Fruit fly (Drosophila melanogaster) whole organism, prepupa: Measurements from ENCODE around the gene gl.

Source experiments
- Blimp-1 ChIP-seq: fragments of 200-800 bp; sonication (Bioruptor generic); optimal IDR thresholded peaks from 3 replicates; lab custom pipeline; 2017; ENCODE audit warnings: missing biosample characterization, missing genetic modification characterization, mild to moderate bottlenecking, moderate library complexity, missing genetic modification reagents
- CG10631 ChIP-seq: fragments of 200-800 bp; sonication (Bioruptor generic); optimal IDR thresholded peaks from 2 replicates; lab custom pipeline; 2016; ENCODE audit warnings: missing biosample characterization, missing genetic modification characterization
- CG10669 ChIP-seq: fragments of 200-800 bp; sonication (Bioruptor generic); optimal IDR thresholded peaks from 3 replicates; lab custom pipeline; 2018; ENCODE audit warnings: missing biosample characterization, mild to moderate bottlenecking, missing genetic modification characterization, moderate library complexity
- CG11762 ChIP-seq: fragments of 200-800 bp; sonication (Bioruptor generic); optimal IDR thresholded peaks from 3 replicates; lab custom pipeline; 2016; ENCODE audit warnings: missing biosample characterization, missing genetic modification characterization; ENCODE audit not compliant: insufficient read depth
- CG11902 ChIP-seq: fragments of 200-800 bp; sonication (Bioruptor generic); optimal IDR thresholded peaks from 3 replicates; lab custom pipeline; 2016; ENCODE audit warnings: missing biosample characterization, missing genetic modification characterization
- CG15336 ChIP-seq: fragments of 200-800 bp; sonication (Bioruptor generic); IDR thresholded peaks from 2 replicates; pipeline ENCODE4 v1.3.6; 2022; ENCODE audit warnings: missing biosample characterization, missing genetic modification characterization
- CG1621 ChIP-seq: fragments of 200-800 bp; sonication (Bioruptor generic); optimal IDR thresholded peaks from 3 replicates; lab custom pipeline; 2018; ENCODE audit warnings: missing biosample characterization, mild to moderate bottlenecking, missing genetic modification characterization
- CG3032 ChIP-seq: fragments of 200-800 bp; optimal IDR thresholded peaks from 2 replicates; lab custom pipeline; 2019; ENCODE audit warnings: missing biosample characterization, mild to moderate bottlenecking, missing genetic modification characterization, moderate library complexity
- CG32006 ChIP-seq: fragments of 200-800 bp; sonication (Bioruptor generic); optimal IDR thresholded peaks from 3 replicates; lab custom pipeline; 2017; ENCODE audit warnings: missing biosample characterization, mild to moderate bottlenecking, missing genetic modification characterization
- CG3919 ChIP-seq: fragments of 200-800 bp; sonication (Bioruptor generic); optimal IDR thresholded peaks from 3 replicates; lab custom pipeline; 2016; ENCODE audit warnings: missing biosample characterization, missing genetic modification characterization
- CG4318 ChIP-seq: fragments of 200-800 bp; sonication (Bioruptor generic); optimal IDR thresholded peaks from 3 replicates; lab custom pipeline; 2017; ENCODE audit warnings: missing biosample characterization, mild to moderate bottlenecking, missing genetic modification characterization
- CG6276 ChIP-seq: fragments of 200-800 bp; sonication (Bioruptor generic); optimal IDR thresholded peaks from 2 replicates; lab custom pipeline; 2017; ENCODE audit warnings: missing biosample characterization, mild to moderate bottlenecking, missing genetic modification characterization
- CG6792 ChIP-seq: fragments of 200-800 bp; sonication (Bioruptor generic); optimal IDR thresholded peaks from 3 replicates; lab custom pipeline; 2016; ENCODE audit warnings: missing biosample characterization, missing genetic modification characterization
- CG6854 ChIP-seq: fragments of 200-800 bp; sonication (Bioruptor generic); optimal IDR thresholded peaks from 2 replicates; lab custom pipeline; 2017; ENCODE audit warnings: missing biosample characterization, mild to moderate bottlenecking, missing genetic modification characterization
- CG8119 ChIP-seq: fragments of 200-800 bp; sonication (Bioruptor generic); IDR thresholded peaks from 3 replicates; pipeline ENCODE4 v1.3.6; 2022; ENCODE audit warnings: missing biosample characterization, missing genetic modification characterization
- CG8319 ChIP-seq: fragments of 200-800 bp; sonication (Bioruptor generic); optimal IDR thresholded peaks from 3 replicates; lab custom pipeline; 2016; ENCODE audit warnings: missing biosample characterization, missing genetic modification characterization
- CG8632 ChIP-seq: fragments of 200-800 bp; sonication (Bioruptor generic); optimal IDR thresholded peaks from 3 replicates; lab custom pipeline; 2016; ENCODE audit warnings: missing biosample characterization, missing genetic modification characterization
- CG9139 ChIP-seq: fragments of 200-800 bp; sonication (Bioruptor generic); optimal IDR thresholded peaks from 3 replicates; lab custom pipeline; 2017; ENCODE audit warnings: missing biosample characterization, mild to moderate bottlenecking, missing genetic modification characterization
- Eip75B ChIP-seq: fragments of 200-800 bp; sonication (Bioruptor generic); optimal IDR thresholded peaks from 3 replicates; lab custom pipeline; 2016; ENCODE audit warnings: missing biosample characterization, missing genetic modification characterization
- Eip78C ChIP-seq: fragments of 200-800 bp; sonication (Bioruptor generic); peaks from one replicate; lab custom pipeline; 2016; ENCODE audit warnings: missing biosample characterization, missing genetic modification characterization
- Ets21C ChIP-seq: fragments of 200-800 bp; sonication (Bioruptor generic); optimal IDR thresholded peaks from 3 replicates; lab custom pipeline; 2016; ENCODE audit warnings: missing biosample characterization, missing genetic modification characterization
- Gug ChIP-seq: fragments of 200-800 bp; sonication (Bioruptor generic); IDR thresholded peaks from 2 replicates; pipeline ENCODE4 v1.3.6; 2022; ENCODE audit warnings: missing biosample characterization, missing genetic modification characterization
- Hr38 ChIP-seq: sonication (Bioruptor generic); optimal IDR thresholded peaks from 2 replicates; lab custom pipeline; 2016; ENCODE audit warnings: missing biosample characterization, missing genetic modification characterization
- Hr39 ChIP-seq: fragments of 200-800 bp; sonication (Bioruptor generic); optimal IDR thresholded peaks from 2 replicates; lab custom pipeline; 2016; ENCODE audit warnings: missing biosample characterization, missing genetic modification characterization
- Hr4 ChIP-seq: fragments of 200-800 bp; sonication (Bioruptor generic); optimal IDR thresholded peaks from 3 replicates; lab custom pipeline; 2016; ENCODE audit warnings: missing biosample characterization, missing genetic modification characterization
- Lpt ChIP-seq: fragments of 200-800 bp; sonication (Bioruptor generic); optimal IDR thresholded peaks from 3 replicates; lab custom pipeline; 2016; ENCODE audit warnings: missing biosample characterization, missing genetic modification characterization
- Met ChIP-seq: fragments of 200-800 bp; sonication (Bioruptor generic); optimal IDR thresholded peaks from 3 replicates; lab custom pipeline; 2016; ENCODE audit warnings: missing biosample characterization, missing genetic modification characterization
- Smox ChIP-seq: fragments of 200-800 bp; sonication (Bioruptor generic); optimal IDR thresholded peaks from 3 replicates; lab custom pipeline; 2016; ENCODE audit warnings: missing biosample characterization, missing genetic modification characterization
- Sox102F ChIP-seq: fragments of 200-800 bp; sonication (Bioruptor generic); optimal IDR thresholded peaks from 2 replicates; lab custom pipeline; 2016; ENCODE audit warnings: missing biosample characterization, mild to moderate bottlenecking, missing genetic modification characterization
- Sox14 ChIP-seq: fragments of 200-800 bp; sonication (Bioruptor generic); optimal IDR thresholded peaks from 3 replicates; lab custom pipeline; 2016; ENCODE audit warnings: missing biosample characterization, missing genetic modification characterization
- Sox15 ChIP-seq: fragments of 200-800 bp; sonication (Bioruptor generic); optimal IDR thresholded peaks from 3 replicates; lab custom pipeline; 2016; ENCODE audit warnings: missing biosample characterization, missing genetic modification characterization
- achi ChIP-seq: fragments of 200-800 bp; sonication (Bioruptor generic); optimal IDR thresholded peaks from 3 replicates; lab custom pipeline; 2016; ENCODE audit warnings: missing biosample characterization, missing genetic modification characterization
- acj6 ChIP-seq: fragments of 200-800 bp; sonication (Bioruptor generic); optimal IDR thresholded peaks from 3 replicates; lab custom pipeline; 2016; ENCODE audit warnings: missing biosample characterization, missing genetic modification characterization
- dsx ChIP-seq: fragments of 200-800 bp; optimal IDR thresholded peaks from 3 replicates; lab custom pipeline; 2019; ENCODE audit warnings: missing biosample characterization, mild to moderate bottlenecking, missing genetic modification characterization, moderate library complexity; ENCODE audit not compliant: poor library complexity, severe bottlenecking
- eg ChIP-seq: fragments of 200-800 bp; sonication (Bioruptor generic); IDR thresholded peaks from 3 replicates; pipeline ENCODE4 v1.3.6; 2022; ENCODE audit warnings: missing biosample characterization, missing genetic modification characterization
- esn ChIP-seq: fragments of 200-800 bp; sonication (Bioruptor generic); optimal IDR thresholded peaks from 2 replicates; lab custom pipeline; 2016; ENCODE audit warnings: missing biosample characterization, mild to moderate bottlenecking, missing genetic modification characterization, moderate library complexity
- fd59A ChIP-seq: fragments of 200-800 bp; sonication (Bioruptor generic); optimal IDR thresholded peaks from 2 replicates; lab custom pipeline; 2017; ENCODE audit warnings: missing biosample characterization, mild to moderate bottlenecking, missing genetic modification characterization, missing genetic modification reagents
- fd85E ChIP-seq: fragments of 200-800 bp; sonication (Bioruptor generic); optimal IDR thresholded peaks from 3 replicates; lab custom pipeline; 2016; ENCODE audit warnings: missing biosample characterization, missing genetic modification characterization
- lz ChIP-seq: fragments of 200-800 bp; sonication (Bioruptor generic); optimal IDR thresholded peaks from 3 replicates; lab custom pipeline; 2016; ENCODE audit warnings: missing biosample characterization, missing genetic modification characterization
- pdm3 ChIP-seq: fragments of 200-800 bp; sonication (Bioruptor generic); optimal IDR thresholded peaks from 3 replicates; lab custom pipeline; 2016; ENCODE audit warnings: missing biosample characterization, missing genetic modification characterization
- salr ChIP-seq, 2 experiments: fragments of 200-800 bp; sonication (Bioruptor generic); optimal IDR thresholded peaks; 3 replicates each; lab custom pipeline; 2016 to 2018; ENCODE audit warnings: missing biosample characterization in 2 of 2, missing genetic modification characterization in 2 of 2, mild to moderate bottlenecking in 1 of 2
- ss ChIP-seq, 2 experiments: fragments of 200-800 bp; sonication (Bioruptor generic); optimal IDR thresholded peaks; 2 replicates in 1 of 2; 3 replicates in 1 of 2; lab custom pipeline; 2017 to 2018; ENCODE audit warnings: mild to moderate bottlenecking in 2 of 2, missing biosample characterization in 2 of 2, missing genetic modification characterization in 2 of 2, moderate library complexity in 1 of 2
- svp ChIP-seq: fragments of 200-800 bp; sonication (Bioruptor generic); peaks from one replicate; lab custom pipeline; 2016; ENCODE audit warnings: missing biosample characterization, missing genetic modification characterization
- topi ChIP-seq: fragments of 200-800 bp; sonication (Bioruptor generic); optimal IDR thresholded peaks from 3 replicates; lab custom pipeline; 2016; ENCODE audit warnings: missing biosample characterization, missing genetic modification characterization
- vri ChIP-seq: fragments of 200-800 bp; sonication (Bioruptor generic); optimal IDR thresholded peaks from 3 replicates; lab custom pipeline; 2016; ENCODE audit warnings: missing biosample characterization, mild to moderate bottlenecking, missing genetic modification characterization

Gene gl

dm6 chr3R:18371346-18371745 lies 1.2 kb downstream of the gl start (continued):
- TF ChIP-seq Eip75B (GFP tag; lab: Kevin White, UChicago) (no peak), Gug (GFP tag; lab: Robert Waterston, UW) (peak; percentile 60), CG10631 (GFP tag; lab: Kevin White, UChicago) (peak; percentile 19), CG3032 (tag; lab: Kevin White, UChicago) (no peak), esn (GFP tag; lab: Kevin White, UChicago) (peak; percentile 22), vri (GFP tag; lab: Kevin White, UChicago) (no peak), CG11762 (GFP tag; lab: Kevin White, UChicago) (no peak), CG6276 (GFP tag; lab: Kevin White, UChicago) (no peak), Blimp-1 (GFP tag; lab: Kevin White, UChicago) (no peak), CG4318 (GFP tag; lab: Kevin White, UChicago) (no peak), Sox14 (GFP tag; lab: Kevin White, UChicago) (no peak), dsx (GFP tag; lab: Kevin White, UChicago) (no peak), fd59A (GFP tag; lab: Kevin White, UChicago) (no peak), CG10669 (GFP tag; lab: Kevin White, UChicago) (no peak), CG8119 (GFP tag; lab: Robert Waterston, UW) (0 out of 3 replicates have a peak, but pooled peaks have one; percentile 20), acj6 (GFP tag; lab: Kevin White, UChicago) (peak; percentile 21), Smox (GFP tag; lab: Kevin White, UChicago) (no peak), Sox15 (no peak), Sox102F (GFP tag; lab: Kevin White, UChicago) (no peak), fd85E (GFP tag; lab: Kevin White, UChicago) (no peak)

- TF ChIP-seq eg (GFP tag; lab: Robert Waterston, UW): no peak
Observed at dm6 chr3R:18368595-18368994, 3.9 kb downstream of the gl start.

dm6 chr3R:18366644-18366985 lies 5.9 kb downstream of the gl start:
- TF ChIP-seq Hr39 (no peak), fd85E (GFP tag; lab: Kevin White, UChicago) (no peak), CG11902 (no peak), Ets21C (GFP tag; lab: Kevin White, UChicago) (no peak), eg (GFP tag; lab: Robert Waterston, UW) (no peak), Gug (GFP tag; lab: Robert Waterston, UW) (no peak), CG8632 (GFP tag; lab: Kevin White, UChicago) (no peak), CG9139 (GFP tag; lab: Kevin White, UChicago) (no peak), topi (no peak), CG1621 (tag; lab: Kevin White, UChicago) (no peak), Sox15 (no peak), Lpt (no peak), CG3032 (tag; lab: Kevin White, UChicago) (no peak), CG3919 (GFP tag; lab: Kevin White, UChicago) (no peak), esn (GFP tag; lab: Kevin White, UChicago) (no peak), Sox102F (GFP tag; lab: Kevin White, UChicago) (no peak), Sox14 (GFP tag; lab: Kevin White, UChicago) (no peak), ss (GFP tag; optimal IDR thresholded peaks at IDR 0.05; lab: Kevin White, UChicago) (no peak), lz (GFP tag; lab: Kevin White, UChicago) (no peak)

- TF ChIP-seq Hr38 (GFP tag; lab: Kevin White, UChicago): no peak
- TF ChIP-seq Lpt: no peak
- no peak for TF ChIP-seq salr (GFP tag; optimal IDR thresholded peaks at IDR 0.05; lab: Kevin White, UChicago)
- TF ChIP-seq svp: peak; percentile 65
- peak; percentile 26 for TF ChIP-seq Sox15
- TF ChIP-seq CG6276 (GFP tag; lab: Kevin White, UChicago): no peak
- no peak for TF ChIP-seq CG15336 (GFP tag; lab: Robert Waterston, UW)
- TF ChIP-seq Met (GFP tag; lab: Kevin White, UChicago): peak; percentile 21
- TF ChIP-seq CG6854: no peak
- no peak for TF ChIP-seq Gug (GFP tag; lab: Robert Waterston, UW)
- TF ChIP-seq pdm3 (GFP tag; lab: Kevin White, UChicago): peak; percentile 52
- peak; percentile 31 for TF ChIP-seq CG6792 (GFP tag; lab: Kevin White, UChicago)
- peak; percentile 56 for TF ChIP-seq Hr4
- TF ChIP-seq CG8319 (GFP tag; lab: Kevin White, UChicago): no peak
- peak; percentile 46 for TF ChIP-seq CG32006 (GFP tag; lab: Kevin White, UChicago)
- TF ChIP-seq achi (GFP tag; lab: Kevin White, UChicago): no peak
- TF ChIP-seq CG9139 (GFP tag; lab: Kevin White, UChicago): no peak
- TF ChIP-seq Blimp-1 (GFP tag; lab: Kevin White, UChicago): no peak
- TF ChIP-seq Sox14 (GFP tag; lab: Kevin White, UChicago): peak; percentile 57
- peak; percentile 72 for TF ChIP-seq Eip78C
Observed at dm6 chr3R:18365978-18366643, 6.4 kb downstream of the gl start, which contains the start of the genes WRNexo and Nup43. Gene WRNexo, minus strand, starts transcription at chr3R:18366162. Gene Nup43, plus strand, starts transcription at chr3R:18366638.
